Worm (Caenorhabditis elegans): Measurements from ENCODE around the gene F45F2.9.

F45F2.9 gene

DNA sequence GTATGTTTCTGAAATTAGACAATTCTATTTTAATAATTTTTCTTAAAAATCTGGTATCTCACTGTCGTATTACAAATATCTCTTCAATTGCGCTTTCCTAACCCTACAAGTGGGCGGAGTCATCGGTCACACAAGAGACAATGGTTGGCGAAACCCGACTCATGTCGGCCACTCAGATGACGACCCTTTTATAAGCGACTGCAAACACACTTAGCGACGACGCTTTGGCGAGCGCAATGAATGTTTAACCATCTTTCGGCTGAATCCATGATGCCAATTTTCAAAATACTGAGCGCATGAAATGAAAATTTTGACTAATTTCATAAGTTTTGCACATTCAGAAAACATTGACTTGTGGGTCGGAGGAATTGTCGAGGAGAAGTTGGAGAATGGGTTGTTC lies 12.9 kb downstream of the F45F2.9 start (continued):
- TF ChIP-seq nhr-237 (tag; optimal IDR thresholded peaks at IDR 0.05) (peak; percentile 63), egl-27 (tag; optimal IDR thresholded peaks at IDR 0.05) (peak; percentile 90), nhr-129 (tag; optimal IDR thresholded peaks at IDR 0.05) (peak; percentile 86), nhr-12 (tag; optimal IDR thresholded peaks at IDR 0.05) (peak; percentile 40), ztf-11 (tag; optimal IDR thresholded peaks at IDR 0.05) (peak; percentile 45), alr-1 (tag; optimal IDR thresholded peaks at IDR 0.05) (no peak), dmd-4 (tag; optimal IDR thresholded peaks at IDR 0.05) (peak; percentile 37), lin-13 (GFP tag; optimal IDR thresholded peaks at IDR 0.05) (peak; percentile 87), nhr-6 (tag; optimal IDR thresholded peaks at IDR 0.05) (peak; percentile 76), nhr-21 (tag; optimal IDR thresholded peaks at IDR 0.05) (peak; percentile 91), unc-39 (tag; optimal IDR thresholded peaks at IDR 0.05) (no peak), elt-3 (tag; optimal IDR thresholded peaks at IDR 0.05) (no peak)

ce11 chrV:8499407-8499806 lies 13.9 kb downstream of the F45F2.9 start:
- TF ChIP-seq fos-1 (tag; optimal IDR thresholded peaks at IDR 0.05) (no peak), ama-1 (optimal IDR thresholded peaks at IDR 0.05) (no peak)

DNA sequence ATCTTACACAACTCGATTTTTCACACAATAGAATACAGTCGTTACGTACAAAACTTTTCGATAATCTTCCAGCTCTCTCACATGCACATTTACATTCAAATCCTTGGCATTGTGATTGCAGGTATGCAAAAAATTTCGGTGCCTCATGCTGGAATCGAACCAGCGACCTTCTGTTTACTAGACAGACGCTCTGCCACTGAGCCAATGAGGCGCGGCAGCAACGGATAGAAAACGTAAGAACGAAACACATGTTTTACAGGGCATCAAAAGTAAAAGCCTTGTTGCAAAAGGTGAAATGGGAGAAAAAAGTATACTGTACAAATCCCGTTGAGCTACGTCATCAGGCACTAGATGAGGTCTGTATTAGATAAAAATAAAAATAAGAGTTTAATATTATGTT lies 17.3 kb downstream of the F45F2.9 start:
- no peak for TF ChIP-seq nhr-237 (tag; optimal IDR thresholded peaks at IDR 0.05)
- no peak for TF ChIP-seq lin-13 (GFP tag; optimal IDR thresholded peaks at IDR 0.05)
- TF ChIP-seq sma-3 (GFP tag; optimal IDR thresholded peaks at IDR 0.05), result no peak
- no peak for TF ChIP-seq lin-11 (tag; optimal IDR thresholded peaks at IDR 0.05)
- TF ChIP-seq alr-1 (tag; optimal IDR thresholded peaks at IDR 0.05), result no peak
- TF ChIP-seq nhr-12 (tag; optimal IDR thresholded peaks at IDR 0.05), result no peak
- no peak for TF ChIP-seq peb-1 (tag; optimal IDR thresholded peaks at IDR 0.05)
- TF ChIP-seq fos-1 (tag; optimal IDR thresholded peaks at IDR 0.05), result no peak
- no peak for TF ChIP-seq nhr-21 (tag; optimal IDR thresholded peaks at IDR 0.05)
- TF ChIP-seq nhr-6 (tag; optimal IDR thresholded peaks at IDR 0.05), result no peak
- TF ChIP-seq gmeb-1 (tag; optimal IDR thresholded peaks at IDR 0.05), result peak; percentile 0
- no peak for TF ChIP-seq blmp-1 (tag; optimal IDR thresholded peaks at IDR 0.05; ENCODE audit: insufficient read depth)
- no peak for TF ChIP-seq ztf-4 (tag; optimal IDR thresholded peaks at IDR 0.05)
- TF ChIP-seq R02D3.7 (tag; optimal IDR thresholded peaks at IDR 0.05), result no peak
- TF ChIP-seq nhr-129 (tag; optimal IDR thresholded peaks at IDR 0.05), result peak; percentile 48
- no peak for TF ChIP-seq zag-1 (tag; optimal IDR thresholded peaks at IDR 0.05)

ce11 chrV:8495106-8495505 lies 18.2 kb downstream of the F45F2.9 start:
- TF ChIP-seq ZK546.5 (tag; optimal IDR thresholded peaks at IDR 0.05), result no peak
- TF ChIP-seq mbf-1 (tag; optimal IDR thresholded peaks at IDR 0.05), result no peak
- no peak for TF ChIP-seq mab-5 (tag; optimal IDR thresholded peaks at IDR 0.05)
- TF ChIP-seq R02D3.7 (tag; optimal IDR thresholded peaks at IDR 0.05), result no peak
- TF ChIP-seq gmeb-1 (tag; optimal IDR thresholded peaks at IDR 0.05), result no peak
- no peak for TF ChIP-seq mdl-1 (tag; optimal IDR thresholded peaks at IDR 0.05)
- no peak for TF ChIP-seq fos-1 (tag; optimal IDR thresholded peaks at IDR 0.05)
- no peak for TF ChIP-seq nhr-237 (tag; optimal IDR thresholded peaks at IDR 0.05)
- TF ChIP-seq Y55F3AM.14 (GFP tag; optimal IDR thresholded peaks at IDR 0.05), result no peak
- TF ChIP-seq ceh-82 (tag; optimal IDR thresholded peaks at IDR 0.05), result no peak
- TF ChIP-seq unc-39 (tag; optimal IDR thresholded peaks at IDR 0.05), result no peak
- no peak for TF ChIP-seq peb-1 (tag; optimal IDR thresholded peaks at IDR 0.05)
- TF ChIP-seq lsy-2 (tag; optimal IDR thresholded peaks at IDR 0.05), result no peak
- no peak for TF ChIP-seq blmp-1 (tag; optimal IDR thresholded peaks at IDR 0.05; ENCODE audit: insufficient read depth)
- TF ChIP-seq nhr-10 (tag; optimal IDR thresholded peaks at IDR 0.05), result no peak
- TF ChIP-seq elt-1 (tag; optimal IDR thresholded peaks at IDR 0.05), result no peak
- no peak for TF ChIP-seq F13H6.1 (tag; optimal IDR thresholded peaks at IDR 0.05)
- no peak for TF ChIP-seq elt-3 (tag; optimal IDR thresholded peaks at IDR 0.05)

DNA sequence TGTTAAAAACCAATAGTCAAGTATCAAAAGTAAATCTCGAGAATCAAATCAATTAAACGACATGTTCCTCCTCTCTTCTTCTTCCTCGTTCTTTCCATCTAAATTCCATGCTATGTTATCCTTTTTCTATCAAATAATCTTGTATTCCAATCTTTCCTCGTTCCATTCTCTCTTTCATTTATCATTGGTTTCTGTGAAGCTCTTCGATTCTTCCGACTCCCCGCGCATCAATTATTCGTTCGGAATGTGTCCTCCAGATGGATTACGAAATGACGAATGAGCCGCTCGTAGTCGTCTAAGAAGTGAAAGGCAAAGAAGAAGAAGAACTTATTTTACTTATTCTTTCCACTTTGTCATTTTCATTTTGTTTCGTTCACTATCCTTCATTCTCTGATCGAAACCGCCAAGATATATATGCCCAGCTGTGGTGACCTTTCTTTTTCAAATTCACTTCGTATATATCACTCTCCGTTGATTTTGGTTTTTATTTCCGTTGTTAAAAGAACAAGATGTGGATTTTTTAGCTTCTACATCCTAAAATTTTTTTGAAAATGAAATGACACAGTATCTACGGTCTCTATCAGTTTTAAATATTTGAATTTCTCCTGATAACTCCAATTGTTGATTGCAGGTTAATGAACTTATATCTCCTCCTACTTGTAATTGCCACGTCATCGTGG lies 18.9 kb downstream of the F45F2.9 start, which contains the start of gene pxn-1:
TSS of gene pxn-1 (plus strand) at position 630 of the 680 bp plus-strand sequence.
- TF ChIP-seq Y55F3AM.14 (GFP tag; optimal IDR thresholded peaks at IDR 0.05) (no peak), unc-55 (GFP tag; optimal IDR thresholded peaks at IDR 0.05) (peak; percentile 74), nhr-11 (tag; optimal IDR thresholded peaks at IDR 0.05) (no peak), C34F6.9 (tag; optimal IDR thresholded peaks at IDR 0.05) (no peak), mab-5 (tag; optimal IDR thresholded peaks at IDR 0.05) (peak; percentile 73), gmeb-1 (tag; optimal IDR thresholded peaks at IDR 0.05) (no peak)
